Fruit fly (Drosophila melanogaster): Measurements from ENCODE around the gene okr.

dm6 chr2L:3029012-3029411 lies 36.5 kb upstream of the okr start, which contains the start of the genes Sf3b2 and CG17219:
- TF ChIP-seq CTCF (optimal IDR thresholded peaks at IDR 0.05) (no peak), CG8478 (optimal IDR thresholded peaks at IDR 0.05) (no peak)

Data from S2 (cell line).